Fruit fly (Drosophila melanogaster): ENCODE data around the gene CG5708.

CG5708 gene

DNA sequence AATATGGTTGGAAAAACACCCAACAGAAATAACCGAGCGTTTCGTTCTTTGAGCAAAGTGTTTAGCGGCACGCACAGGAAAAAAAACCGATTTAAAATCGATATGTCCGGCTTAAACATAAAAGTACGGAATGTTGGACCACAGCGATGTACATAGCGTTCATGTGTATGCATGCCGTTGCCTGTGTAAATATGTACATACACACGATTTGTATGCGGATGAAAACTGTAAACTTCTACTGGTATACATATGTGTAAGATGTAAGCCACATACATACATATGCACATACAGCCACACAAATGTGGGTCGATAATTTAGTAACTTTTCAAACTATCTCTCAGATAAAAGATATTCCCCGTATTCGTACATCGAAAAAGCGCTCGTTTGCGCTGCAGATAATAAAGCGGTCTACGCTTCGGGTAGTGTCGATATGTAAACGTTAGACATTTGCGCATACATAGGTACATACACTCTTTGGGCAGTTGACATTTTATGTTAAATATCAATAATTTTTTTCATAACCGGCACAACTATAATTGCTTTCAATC, 23.1 kb upstream of the CG5708 start:
- TF ChIP-seq CG8301 (tag; optimal IDR thresholded peaks at IDR 0.05) (no peak), CG12605 (GFP tag; IDR thresholded peaks at IDR 0.05) (no peak), Pif1B (GFP tag; optimal IDR thresholded peaks at IDR 0.05) (no peak), CG13204 (GFP tag; optimal IDR thresholded peaks at IDR 0.05) (no peak)

DNA sequence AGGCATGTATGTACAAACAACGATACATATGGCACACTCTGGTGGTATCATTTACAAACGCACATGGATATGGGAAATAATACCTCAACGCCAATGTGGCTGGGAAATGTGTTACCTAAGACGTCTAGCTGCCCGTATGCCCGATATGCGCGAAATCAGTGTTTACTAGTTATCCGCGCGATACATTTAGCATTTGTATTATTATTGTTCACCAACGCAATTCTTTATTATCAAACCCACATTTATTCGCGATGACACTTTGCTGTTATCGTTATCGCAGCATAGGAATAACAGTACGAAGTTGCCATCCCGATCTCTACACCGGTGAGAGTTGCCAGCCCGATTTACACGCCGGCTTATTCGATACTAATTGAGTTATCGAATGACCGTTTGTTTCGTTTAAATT, 20.2 kb upstream of the CG5708 start, which contains the start of gene chico:
chico (minus strand) TSS at position 294 of the 406 bp plus-strand sequence.
- no peak for TF ChIP-seq CG10348 (GFP tag; IDR thresholded peaks at IDR 0.05)
- no peak for TF ChIP-seq Pif1B (GFP tag; optimal IDR thresholded peaks at IDR 0.05)
- no peak for TF ChIP-seq D1 (tag; optimal IDR thresholded peaks at IDR 0.05)
- TF ChIP-seq CG15710 (tag; optimal IDR thresholded peaks at IDR 0.05), result no peak

DNA sequence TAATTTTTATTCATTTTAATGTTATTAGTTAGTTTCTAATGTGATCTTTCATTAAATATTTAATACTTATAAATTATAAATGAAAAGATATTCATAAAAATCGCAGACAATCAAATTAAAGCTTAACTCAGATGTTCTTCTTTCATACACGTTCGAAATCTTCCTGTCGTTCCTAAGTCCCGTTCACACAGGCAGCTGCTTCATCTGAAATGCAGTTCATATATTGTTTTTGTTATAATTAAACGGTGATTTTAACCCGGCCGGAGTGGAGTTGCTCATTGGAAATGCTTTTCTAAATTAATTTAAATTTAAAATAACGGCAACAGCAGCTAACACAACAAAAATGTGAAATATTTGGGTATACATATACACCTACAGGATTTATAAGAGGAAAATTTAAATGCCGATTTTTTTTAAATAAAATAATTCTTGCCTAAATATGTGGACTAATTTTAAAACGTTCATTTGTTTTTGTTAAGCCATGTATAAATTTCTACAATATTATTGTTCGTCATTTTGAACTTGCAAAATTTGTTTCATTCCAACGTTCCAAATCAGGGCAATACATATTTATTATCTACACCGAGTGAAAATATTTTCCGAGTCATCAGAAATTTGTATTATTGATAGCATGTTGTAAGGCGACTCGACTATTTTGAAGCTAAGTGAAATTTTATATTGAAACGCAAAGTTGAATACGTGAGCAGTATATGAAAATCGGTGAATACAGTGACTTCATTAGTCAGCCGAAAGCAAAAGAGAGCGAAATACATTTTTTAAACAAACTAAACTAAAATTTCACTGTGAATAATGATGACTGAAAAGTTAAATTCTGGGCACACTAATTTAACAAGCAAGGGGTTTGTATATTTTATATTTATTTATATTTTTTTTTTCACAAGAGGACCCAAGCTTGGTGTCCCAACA, 12.4 kb upstream of the CG5708 start, which contains the start of gene me31B:
me31B (plus strand) TSS at position 616 of the 927 bp plus-strand sequence.
- TF ChIP-seq CG15710 (tag; optimal IDR thresholded peaks at IDR 0.05) (no peak), CG13204 (GFP tag; optimal IDR thresholded peaks at IDR 0.05) (no peak), EcR (GFP tag; optimal IDR thresholded peaks at IDR 0.05) (no peak), Pif1A (GFP tag; optimal IDR thresholded peaks at IDR 0.05) (no peak), Ets98B (GFP tag; IDR thresholded peaks at IDR 0.05) (no peak), CG9948 (tag; optimal IDR thresholded peaks at IDR 0.05) (peak; percentile 16)

DNA sequence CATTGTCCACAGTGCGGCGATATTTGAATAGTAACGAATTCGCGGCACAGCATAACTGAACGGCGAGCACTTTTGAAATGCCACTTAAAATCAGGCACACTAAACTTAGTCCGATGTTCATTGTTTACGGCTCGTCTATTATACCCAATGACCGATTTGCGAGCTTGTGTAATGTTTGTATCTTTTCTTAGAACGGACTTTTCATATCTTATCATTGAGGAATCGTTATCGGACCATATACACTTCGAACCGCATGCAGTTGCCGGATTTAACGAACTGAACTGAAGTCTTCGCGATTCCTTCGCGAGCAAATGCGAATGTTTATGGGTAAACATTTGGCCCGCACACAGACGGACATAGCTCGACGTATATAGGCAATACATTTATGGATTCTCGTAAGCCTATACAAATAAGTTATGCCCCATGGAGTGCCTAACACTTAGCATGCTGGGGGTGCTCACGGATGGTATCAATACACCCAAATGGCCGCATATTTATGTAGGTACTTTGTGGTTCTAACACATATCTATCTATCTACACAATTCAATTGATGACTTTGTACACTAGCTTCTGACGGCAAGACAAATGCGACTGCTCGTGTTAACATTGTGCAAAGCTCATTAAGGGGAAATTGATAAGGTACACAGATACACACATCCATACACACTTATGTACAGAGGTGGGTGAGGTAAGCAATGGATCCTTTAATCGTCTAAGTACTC, 11.3 kb upstream of the CG5708 start, which contains the start of gene mthl15:
mthl15 (minus strand) TSS at position 593 of the 722 bp plus-strand sequence.
- TF ChIP-seq CG4496 (GFP tag; IDR thresholded peaks at IDR 0.05) (no peak), D1 (tag; optimal IDR thresholded peaks at IDR 0.05) (no peak), CG8159 (tag; optimal IDR thresholded peaks at IDR 0.05) (no peak), Ets98B (GFP tag; IDR thresholded peaks at IDR 0.05) (no peak)

DNA sequence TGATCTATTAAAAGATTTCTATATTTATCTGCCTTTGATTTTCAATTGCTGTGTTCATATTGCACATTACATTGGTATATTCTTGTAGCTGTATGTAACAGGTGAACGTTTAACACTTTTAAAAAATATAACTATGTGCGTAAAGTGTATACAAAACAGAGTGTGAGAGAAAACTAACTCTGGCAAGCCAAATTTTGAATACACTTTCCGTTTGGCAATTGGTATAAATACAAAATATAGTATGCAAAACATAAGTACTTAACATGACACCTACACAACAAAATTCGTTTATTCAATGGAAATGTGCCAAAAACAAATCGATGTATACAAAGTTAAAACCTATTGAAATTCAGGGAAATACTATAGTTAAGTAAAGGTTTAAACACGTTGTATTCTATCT, 6.2 kb upstream of the CG5708 start:
- TF ChIP-seq CG13204 (GFP tag; optimal IDR thresholded peaks at IDR 0.05) (no peak), CG8159 (tag; optimal IDR thresholded peaks at IDR 0.05) (no peak), CG15710 (tag; optimal IDR thresholded peaks at IDR 0.05) (no peak), EcR (GFP tag; optimal IDR thresholded peaks at IDR 0.05) (no peak), Pif1A (GFP tag; optimal IDR thresholded peaks at IDR 0.05) (no peak), Pif1B (GFP tag; optimal IDR thresholded peaks at IDR 0.05) (no peak), CG17806 (tag; optimal IDR thresholded peaks at IDR 0.05) (no peak), CG12605 (GFP tag; IDR thresholded peaks at IDR 0.05) (no peak), Snoo (tag; optimal IDR thresholded peaks at IDR 0.05) (no peak), CG4496 (GFP tag; IDR thresholded peaks at IDR 0.05) (no peak), fd96Ca (GFP tag; IDR thresholded peaks at IDR 0.05) (no peak), CG14655 (GFP tag; optimal IDR thresholded peaks at IDR 0.05) (no peak), rn (GFP tag; IDR thresholded peaks at IDR 0.05) (no peak), CG32121 (GFP tag; IDR thresholded peaks at IDR 0.05) (no peak)

DNA sequence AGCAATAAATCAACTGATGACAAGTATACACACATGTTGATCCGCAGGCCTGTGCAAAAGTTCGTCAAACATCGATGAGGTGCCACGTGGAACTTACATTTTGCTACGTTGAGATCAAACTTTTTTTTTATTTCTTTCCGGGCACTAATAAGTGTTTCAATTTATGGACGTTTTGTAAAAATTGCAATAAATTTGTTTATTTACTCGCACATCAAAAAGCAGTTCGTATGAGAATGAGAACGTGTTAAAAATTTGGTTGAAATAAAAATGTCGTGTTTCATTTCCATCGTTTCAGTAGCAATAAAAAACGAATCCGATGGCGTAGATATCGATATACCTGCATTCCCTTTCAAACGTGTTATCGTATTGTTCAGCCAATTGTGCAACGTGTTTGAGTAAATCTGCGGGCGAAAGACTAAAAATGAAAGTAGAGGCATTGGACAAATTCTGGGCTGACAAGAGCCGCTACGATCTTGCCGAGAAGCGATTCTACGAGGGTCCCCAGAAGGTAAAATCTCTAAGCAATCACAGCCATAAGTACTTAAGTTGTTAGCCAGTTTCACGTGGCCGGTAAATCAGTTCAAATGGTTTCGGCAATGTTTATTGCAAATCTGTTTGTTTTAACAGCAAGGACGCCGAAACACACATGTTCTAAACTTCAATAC, 5.7 kb upstream of the CG5708 start, which contains the start of gene eEF1delta:
eEF1delta (plus strand) TSS at position 356 of the 665 bp plus-strand sequence.
- TF ChIP-seq CG10348 (GFP tag; IDR thresholded peaks at IDR 0.05) (no peak), CG12605 (GFP tag; IDR thresholded peaks at IDR 0.05) (no peak), CG15710 (tag; optimal IDR thresholded peaks at IDR 0.05) (no peak)

DNA sequence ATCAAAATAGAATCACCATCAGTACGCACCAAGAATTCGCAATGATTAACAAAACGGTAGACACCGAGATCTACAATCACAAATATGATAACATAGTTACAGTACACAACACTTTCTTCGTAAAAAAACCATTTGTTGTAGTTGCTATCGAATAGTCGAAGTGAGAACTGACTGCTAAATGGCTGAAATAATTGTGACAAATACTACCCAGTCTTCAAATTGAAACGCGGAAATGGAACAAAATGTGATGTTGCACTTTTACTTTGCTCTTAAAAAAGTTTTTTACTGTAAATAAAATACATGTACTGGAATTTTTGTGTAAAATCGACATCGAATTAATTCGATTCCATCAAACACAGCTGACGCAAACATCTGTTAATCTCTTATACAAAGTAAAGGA, 4.9 kb upstream of the CG5708 start, which contains the start of gene ova:
ova (minus strand) TSS at position 183 of the 400 bp plus-strand sequence.
- TF ChIP-seq EcR (GFP tag; optimal IDR thresholded peaks at IDR 0.05) (no peak), CG4496 (GFP tag; IDR thresholded peaks at IDR 0.05) (no peak), CG8159 (tag; optimal IDR thresholded peaks at IDR 0.05) (no peak), CG13204 (GFP tag; optimal IDR thresholded peaks at IDR 0.05) (no peak), rn (GFP tag; IDR thresholded peaks at IDR 0.05) (no peak), Pif1A (GFP tag; optimal IDR thresholded peaks at IDR 0.05) (no peak), gl (tag; optimal IDR thresholded peaks at IDR 0.05) (no peak), CG32121 (GFP tag; IDR thresholded peaks at IDR 0.05) (no peak), CG10348 (GFP tag; IDR thresholded peaks at IDR 0.05) (no peak), Snoo (tag; optimal IDR thresholded peaks at IDR 0.05) (no peak), CG8301 (tag; optimal IDR thresholded peaks at IDR 0.05) (no peak), CG14655 (GFP tag; optimal IDR thresholded peaks at IDR 0.05) (no peak), CG15710 (tag; optimal IDR thresholded peaks at IDR 0.05) (no peak), D1 (tag; optimal IDR thresholded peaks at IDR 0.05) (no peak), CG17806 (tag; optimal IDR thresholded peaks at IDR 0.05) (no peak), Pif1B (GFP tag; optimal IDR thresholded peaks at IDR 0.05) (no peak), fd96Ca (GFP tag; IDR thresholded peaks at IDR 0.05) (no peak)
